Fruit fly (Drosophila melanogaster): ENCODE measurements around the gene Ada2b.

The Ada2b gene

dm6 chr3R:8190866-8191265 lies 49.4 kb downstream of the Ada2b start (continued):
- TF ChIP-seq CG7745 (tag; optimal IDR thresholded peaks at IDR 0.05) (no peak), Vsx1 (GFP tag; optimal IDR thresholded peaks at IDR 0.05) (no peak), Mrtf (GFP tag; IDR thresholded peaks at IDR 0.05) (no peak), btn (GFP tag; optimal IDR thresholded peaks at IDR 0.05) (no peak), Taf1 (GFP tag; IDR thresholded peaks at IDR 0.05) (no peak), CG34376 (GFP tag; optimal IDR thresholded peaks at IDR 0.05) (no peak), CG11504 (tag; optimal IDR thresholded peaks at IDR 0.05) (peak; percentile 29), so (GFP tag; IDR thresholded peaks at IDR 0.05) (0 out of 3 replicates have a peak, but pooled peaks have one; percentile 11), Camta (GFP tag; optimal IDR thresholded peaks at IDR 0.05) (no peak), CG7963 (GFP tag; IDR thresholded peaks at IDR 0.05; ENCODE audit: partially characterized antibody) (no peak), Lim3 (GFP tag; IDR thresholded peaks at IDR 0.05) (no peak), gt (GFP tag; IDR thresholded peaks at IDR 0.05) (no peak), Xrp1 (GFP tag; IDR thresholded peaks at IDR 0.05) (no peak), NK7.1 (GFP tag; optimal IDR thresholded peaks at IDR 0.05) (no peak), HLH4C (GFP tag; IDR thresholded peaks at IDR 0.05; ENCODE audit: partially characterized antibody) (peak; percentile 49; the same call in 1 of the 3 replicates), B-H2 (GFP tag; optimal IDR thresholded peaks at IDR 0.05) (no peak), CG12236 (GFP tag; optimal IDR thresholded peaks at IDR 0.05) (no peak), CG12104 (GFP tag; optimal IDR thresholded peaks at IDR 0.05) (no peak), CG10321 (GFP tag; IDR thresholded peaks at IDR 0.05) (peak; percentile 99), unc-4 (GFP tag; IDR thresholded peaks at IDR 0.05; ENCODE audit: partially characterized antibody) (no peak), pzg (GFP tag; optimal IDR thresholded peaks at IDR 0.05) (no peak), CG4854 (GFP tag; optimal IDR thresholded peaks at IDR 0.05) (no peak), E2f2 (GFP tag; IDR thresholded peaks at IDR 0.05) (no peak), Dad (GFP tag; optimal IDR thresholded peaks at IDR 0.05) (no peak), ase (GFP tag; IDR thresholded peaks at IDR 0.05) (no peak), CG4328 (GFP tag; optimal IDR thresholded peaks at IDR 0.05) (no peak), Dp (GFP tag; optimal IDR thresholded peaks at IDR 0.05) (no peak), zfh2 (GFP tag; optimal IDR thresholded peaks at IDR 0.05) (no peak), lola (GFP tag; optimal IDR thresholded peaks at IDR 0.05) (no peak), Oli (tag; optimal IDR thresholded peaks at IDR 0.05) (no peak), Neu2 (GFP tag; optimal IDR thresholded peaks at IDR 0.05; ENCODE audit: borderline replicate concordance) (peak; percentile 2), CG2875 (GFP tag; optimal IDR thresholded peaks at IDR 0.05) (no peak), nau (GFP tag; optimal IDR thresholded peaks at IDR 0.05) (no peak), maf-S (GFP tag; optimal IDR thresholded peaks at IDR 0.05) (no peak), CG30431 (GFP tag; optimal IDR thresholded peaks at IDR 0.05) (no peak), CG13775 (GFP tag; optimal IDR thresholded peaks at IDR 0.05) (no peak), amos (GFP tag; IDR thresholded peaks at IDR 0.05; ENCODE audit: partially characterized antibody) (peak; percentile 49; the same call in 1 of the 2 replicates), CG4424 (GFP tag; optimal IDR thresholded peaks at IDR 0.05) (no peak), CG8281 (tag; optimal IDR thresholded peaks at IDR 0.05) (no peak), CG18619 (GFP tag; optimal IDR thresholded peaks at IDR 0.05) (no peak), pros (GFP tag; optimal IDR thresholded peaks at IDR 0.05) (no peak), slou (GFP tag; optimal IDR thresholded peaks at IDR 0.05) (no peak), tna (GFP tag; IDR thresholded peaks at IDR 0.05; ENCODE audit: partially characterized antibody) (no peak; the same call in 1 of the 2 replicates), CG14667 (GFP tag; IDR thresholded peaks at IDR 0.05) (no peak), seq (GFP tag; IDR thresholded peaks at IDR 0.05) (peak; percentile 43; the same call in 1 of the 2 replicates), CG3281 (GFP tag; optimal IDR thresholded peaks at IDR 0.05) (no peak), nerfin-1 (tag; optimal IDR thresholded peaks at IDR 0.05) (no peak), fu2 (GFP tag; optimal IDR thresholded peaks at IDR 0.05) (no peak), row (GFP tag; IDR thresholded peaks at IDR 0.05) (no peak), Hey (tag; optimal IDR thresholded peaks at IDR 0.05) (no peak), CG3995 (GFP tag; optimal IDR thresholded peaks at IDR 0.05) (no peak)

All from whole organism, embryonic.